Worm (Caenorhabditis elegans): ENCODE measurements around the gene srh-30.

Gene srh-30

ce11 chrV:6751493-6752100 lies 19.9 kb downstream of the srh-30 start:
- TF ChIP-seq hmg-11 (tag; optimal IDR thresholded peaks at IDR 0.05) (no peak), mml-1 (tag; optimal IDR thresholded peaks at IDR 0.05) (no peak), nhr-76 (tag; optimal IDR thresholded peaks at IDR 0.05) (no peak), pha-4 (tag; optimal IDR thresholded peaks at IDR 0.05) (no peak), nhr-43 (tag; optimal IDR thresholded peaks at IDR 0.05; ENCODE audit: poor library complexity, severe bottlenecking) (no peak), elt-1 (tag; optimal IDR thresholded peaks at IDR 0.05) (no peak), fkh-2 (tag; optimal IDR thresholded peaks at IDR 0.05) (no peak), unc-62 (GFP tag; optimal IDR thresholded peaks at IDR 0.05) (no peak), nhr-11 (tag; optimal IDR thresholded peaks at IDR 0.05) (no peak), egl-27 (tag; optimal IDR thresholded peaks at IDR 0.05) (no peak), ZK546.5 (tag; optimal IDR thresholded peaks at IDR 0.05) (no peak), nfya-1 (tag; optimal IDR thresholded peaks at IDR 0.05; ENCODE audit: insufficient read depth) (no peak), ceh-9 (tag; optimal IDR thresholded peaks at IDR 0.05) (no peak), zag-1 (tag; optimal IDR thresholded peaks at IDR 0.05) (no peak), ztf-11 (tag; optimal IDR thresholded peaks at IDR 0.05) (no peak)

ce11 chrV:6744774-6745173 lies 26.8 kb downstream of the srh-30 start, which contains the start of gene T25F10.3:
Gene T25F10.3, plus strand, starts transcription at chrV:6745081.
- TF ChIP-seq nhr-25 (tag; optimal IDR thresholded peaks at IDR 0.05) (peak; percentile 41), jun-1 (tag; optimal IDR thresholded peaks at IDR 0.05) (no peak), nhr-237 (tag; optimal IDR thresholded peaks at IDR 0.05) (no peak), tbx-2 (tag; optimal IDR thresholded peaks at IDR 0.05) (no peak), daf-12 (tag; optimal IDR thresholded peaks at IDR 0.05) (no peak), ceh-28 (tag; optimal IDR thresholded peaks at IDR 0.05) (no peak), aly-2 (tag; optimal IDR thresholded peaks at IDR 0.05) (no peak)

ce11 chrV:6736877-6737276 lies 34.7 kb downstream of the srh-30 start:
- TF ChIP-seq nhr-25 (tag; optimal IDR thresholded peaks at IDR 0.05) = peak; percentile 77
- TF ChIP-seq egl-27 (tag; optimal IDR thresholded peaks at IDR 0.05) = no peak
- no peak for TF ChIP-seq unc-39 (tag; optimal IDR thresholded peaks at IDR 0.05)
- peak; percentile 79 for TF ChIP-seq elt-1 (tag; optimal IDR thresholded peaks at IDR 0.05)
- TF ChIP-seq aly-2 (tag; optimal IDR thresholded peaks at IDR 0.05) = no peak
- TF ChIP-seq nfya-1 (tag; optimal IDR thresholded peaks at IDR 0.05; ENCODE audit: insufficient read depth) = no peak

ce11 chrV:6736108-6736507 lies 35.4 kb downstream of the srh-30 start:
- TF ChIP-seq nhr-25 (tag; optimal IDR thresholded peaks at IDR 0.05) (peak; percentile 81), nhr-77 (tag; optimal IDR thresholded peaks at IDR 0.05) (no peak)

- TF ChIP-seq skn-1 (tag; optimal IDR thresholded peaks at IDR 0.05) = no peak
- no peak for TF ChIP-seq aly-2 (tag; optimal IDR thresholded peaks at IDR 0.05)
- TF ChIP-seq elt-2 (tag; optimal IDR thresholded peaks at IDR 0.05) = no peak
- TF ChIP-seq nhr-11 (tag; optimal IDR thresholded peaks at IDR 0.05) = no peak
- TF ChIP-seq ceh-9 (tag; optimal IDR thresholded peaks at IDR 0.05) = no peak
- no peak for TF ChIP-seq elt-1 (tag; optimal IDR thresholded peaks at IDR 0.05)
- TF ChIP-seq ceh-16 (tag; optimal IDR thresholded peaks at IDR 0.05) = no peak
- no peak for TF ChIP-seq zag-1 (tag; optimal IDR thresholded peaks at IDR 0.05)
- TF ChIP-seq ztf-4 (tag; optimal IDR thresholded peaks at IDR 0.05) = no peak
- no peak for TF ChIP-seq egl-5 (tag; optimal IDR thresholded peaks at IDR 0.05)
- no peak for TF ChIP-seq jun-1 (tag; optimal IDR thresholded peaks at IDR 0.05)
- TF ChIP-seq nhr-23 (tag; optimal IDR thresholded peaks at IDR 0.05) = no peak
Measured at ce11 chrV:6732995-6733394, 38.5 kb downstream of the srh-30 start, which contains the start of gene grl-8. Gene grl-8, minus strand, starts transcription at chrV:6733095.

ce11 chrV:6731594-6731993 lies 40.0 kb downstream of the srh-30 start, which contains the start of gene grl-9:
Gene grl-9, minus strand, starts transcription at chrV:6731694.
- TF ChIP-seq zag-1 (tag; optimal IDR thresholded peaks at IDR 0.05) (no peak), nfya-1 (tag; optimal IDR thresholded peaks at IDR 0.05; ENCODE audit: insufficient read depth) (no peak), jun-1 (tag; optimal IDR thresholded peaks at IDR 0.05) (no peak), ztf-11 (tag; optimal IDR thresholded peaks at IDR 0.05) (no peak), mdl-1 (tag; optimal IDR thresholded peaks at IDR 0.05) (no peak), ceh-16 (tag; optimal IDR thresholded peaks at IDR 0.05) (no peak), elt-3 (tag; optimal IDR thresholded peaks at IDR 0.05) (no peak), unc-39 (tag; optimal IDR thresholded peaks at IDR 0.05) (no peak)

All from whole organism, L3 larva.